Worm (Caenorhabditis elegans) whole organism, L2 larva: ENCODE data around the gene srd-38.

Source experiments
- C34F6.9 ChIP-seq: fragments of 150-350 bp; optimal IDR thresholded peaks from 2 replicates; lab custom pipeline; 2014; ENCODE audit warnings: missing biosample characterization, missing genetic modification characterization
- F13H6.1 ChIP-seq: sonication (generic microtip); optimal IDR thresholded peaks from 2 replicates; lab custom pipeline; 2016; ENCODE audit warnings: missing genetic modification characterization, missing compliant biosample characterization
- Y55F3AM.14 ChIP-seq: fragments of 200-800 bp; sonication (Bioruptor generic); optimal IDR thresholded peaks from 2 replicates; lab custom pipeline; 2018; ENCODE audit warnings: mild to moderate bottlenecking, missing genetic modification characterization, missing compliant biosample characterization
- ZK546.5 ChIP-seq: sonication (generic microtip); optimal IDR thresholded peaks from 2 replicates; lab custom pipeline; 2017; ENCODE audit warnings: missing biosample characterization, missing genetic modification characterization
- alr-1 ChIP-seq: fragments of 150-350 bp; optimal IDR thresholded peaks from 2 replicates; lab custom pipeline; 2014; ENCODE audit warnings: missing biosample characterization, missing genetic modification characterization
- ama-1 ChIP-seq: fragments of 150-350 bp; optimal IDR thresholded peaks from 2 replicates; lab custom pipeline; 2018; ENCODE audit warnings: inconsistent platforms
- ceh-16 ChIP-seq: fragments of 150-350 bp; optimal IDR thresholded peaks from 2 replicates; lab custom pipeline; 2014; ENCODE audit warnings: missing biosample characterization, missing genetic modification characterization
- ceh-82 ChIP-seq: fragments of 150-350 bp; optimal IDR thresholded peaks from 2 replicates; lab custom pipeline; 2014; ENCODE audit warnings: missing biosample characterization, missing genetic modification characterization
- crh-2 ChIP-seq: sonication (generic microtip); optimal IDR thresholded peaks from 2 replicates; lab custom pipeline; 2017; ENCODE audit warnings: missing biosample characterization, missing genetic modification characterization
- dmd-4 ChIP-seq: sonication (generic microtip); optimal IDR thresholded peaks from 2 replicates; lab custom pipeline; 2017; ENCODE audit warnings: missing biosample characterization, missing genetic modification characterization
- egl-27 ChIP-seq: sonication (generic microtip); optimal IDR thresholded peaks from 3 replicates; lab custom pipeline; 2017; ENCODE audit warnings: missing biosample characterization, missing genetic modification reagents, missing genetic modification characterization
- elt-1 ChIP-seq: fragments of 150-350 bp; optimal IDR thresholded peaks from 2 replicates; lab custom pipeline; 2014; ENCODE audit warnings: missing biosample characterization, missing genetic modification characterization
- gmeb-1 ChIP-seq: fragments of 150-350 bp; optimal IDR thresholded peaks from 2 replicates; lab custom pipeline; 2014; ENCODE audit warnings: missing biosample characterization, missing genetic modification characterization
- lin-13 ChIP-seq: fragments of 150-350 bp; optimal IDR thresholded peaks from 2 replicates; lab custom pipeline; 2014; ENCODE audit warnings: missing biosample characterization, missing genetic modification reagents, missing genetic modification characterization
- lin-39 ChIP-seq: fragments of 150-350 bp; optimal IDR thresholded peaks from 2 replicates; lab custom pipeline; 2014; ENCODE audit warnings: missing biosample characterization, missing genetic modification reagents, missing genetic modification characterization
- lsy-2 ChIP-seq, 2 experiments: fragments of 150-350 bp in 1 of 2; sonication (generic microtip) in 1 of 2; optimal IDR thresholded peaks; 2 replicates each; lab custom pipeline; 2014 to 2017; ENCODE audit warnings: missing biosample characterization in 2 of 2, missing genetic modification characterization in 2 of 2
- mab-5 ChIP-seq: fragments of 150-350 bp; optimal IDR thresholded peaks from 2 replicates; lab custom pipeline; 2014; ENCODE audit warnings: missing biosample characterization, missing genetic modification characterization
- mbf-1 ChIP-seq: sonication (generic microtip); optimal IDR thresholded peaks from 2 replicates; lab custom pipeline; 2017; ENCODE audit warnings: missing biosample characterization, missing genetic modification characterization
- nhr-10 ChIP-seq: sonication (generic microtip); optimal IDR thresholded peaks from 2 replicates; lab custom pipeline; 2017; ENCODE audit warnings: missing biosample characterization, missing genetic modification characterization
- nhr-11 ChIP-seq: fragments of 150-350 bp; optimal IDR thresholded peaks from 2 replicates; lab custom pipeline; 2014; ENCODE audit warnings: missing biosample characterization, missing genetic modification characterization
- nhr-12 ChIP-seq: fragments of 150-350 bp; optimal IDR thresholded peaks from 2 replicates; lab custom pipeline; 2014; ENCODE audit warnings: missing biosample characterization, missing genetic modification characterization
- nhr-129 ChIP-seq: fragments of 150-350 bp; optimal IDR thresholded peaks from 2 replicates; lab custom pipeline; 2014; ENCODE audit warnings: missing biosample characterization, missing genetic modification characterization
- nhr-21 ChIP-seq: fragments of 150-350 bp; optimal IDR thresholded peaks from 2 replicates; lab custom pipeline; 2014; ENCODE audit warnings: missing biosample characterization, missing genetic modification characterization
- nhr-237 ChIP-seq: fragments of 150-350 bp; optimal IDR thresholded peaks from 2 replicates; lab custom pipeline; 2014; ENCODE audit warnings: missing biosample characterization, missing genetic modification characterization
- nhr-25 ChIP-seq: fragments of 150-350 bp; sonication (generic microtip); optimal IDR thresholded peaks from 3 replicates; lab custom pipeline; 2014; ENCODE audit warnings: missing biosample characterization, missing genetic modification characterization
- nhr-6 ChIP-seq: fragments of 150-350 bp; optimal IDR thresholded peaks from 2 replicates; lab custom pipeline; 2014; ENCODE audit warnings: missing biosample characterization, missing genetic modification characterization
- nhr-77 ChIP-seq: fragments of 150-350 bp; optimal IDR thresholded peaks from 2 replicates; lab custom pipeline; 2014; ENCODE audit warnings: missing biosample characterization, missing genetic modification characterization
- sem-4 ChIP-seq: fragments of 150-350 bp; optimal IDR thresholded peaks from 2 replicates; lab custom pipeline; 2014; ENCODE audit warnings: missing biosample characterization, missing genetic modification reagents, missing genetic modification characterization
- skn-1 ChIP-seq: sonication (generic microtip); optimal IDR thresholded peaks from 2 replicates; lab custom pipeline; 2017; ENCODE audit warnings: missing biosample characterization, missing genetic modification characterization
- sma-3 ChIP-seq: sonication (generic microtip); optimal IDR thresholded peaks from 2 replicates; lab custom pipeline; 2016; ENCODE audit warnings: missing genetic modification reagents, missing genetic modification characterization, missing compliant biosample characterization
- sma-9 ChIP-seq, 2 experiments: fragments of 150-350 bp in 1 of 2; sonication (generic microtip) in 1 of 2; optimal IDR thresholded peaks; 2 replicates each; lab custom pipeline; 2014 to 2016; ENCODE audit warnings: missing genetic modification characterization in 2 of 2, mild to moderate bottlenecking in 1 of 2, missing biosample characterization in 1 of 2, missing compliant biosample characterization in 1 of 2, missing genetic modification reagents in 1 of 2, moderate library complexity in 1 of 2
- snpc-4 ChIP-seq: fragments of 150-350 bp; optimal IDR thresholded peaks from 2 replicates; lab custom pipeline; 2014; ENCODE audit warnings: missing biosample characterization, missing genetic modification characterization
- unc-39 ChIP-seq: fragments of 150-350 bp; optimal IDR thresholded peaks from 2 replicates; lab custom pipeline; 2014; ENCODE audit warnings: missing biosample characterization, missing genetic modification characterization
- unc-55 ChIP-seq: fragments of 150-350 bp; sonication (generic microtip); optimal IDR thresholded peaks from 3 replicates; lab custom pipeline; 2014; ENCODE audit warnings: missing biosample characterization, missing genetic modification reagents, missing genetic modification characterization
- unc-62 ChIP-seq: fragments of 150-350 bp; optimal IDR thresholded peaks from 2 replicates; lab custom pipeline; 2014; ENCODE audit warnings: missing biosample characterization, missing genetic modification reagents, missing genetic modification characterization

srd-38 gene

DNA sequence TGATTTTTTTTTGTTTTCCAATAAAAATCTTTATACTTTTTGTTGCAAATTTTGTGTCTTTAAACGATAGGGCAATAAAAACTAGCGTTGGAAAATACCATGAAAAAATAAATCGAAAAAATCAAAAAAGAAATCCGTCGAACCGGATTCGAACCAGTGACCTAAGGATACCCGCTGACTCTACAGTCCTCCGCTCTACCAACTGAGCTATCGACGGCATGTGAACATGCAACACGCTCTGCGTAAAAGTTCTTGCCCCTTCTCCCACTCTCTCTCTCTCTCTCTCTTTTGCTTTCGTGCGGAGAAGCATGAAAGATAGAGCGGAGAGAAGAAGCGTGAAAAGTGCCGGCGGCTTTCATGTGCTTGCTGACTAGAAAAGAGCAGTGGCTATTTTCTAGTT lies 27.1 kb upstream of the srd-38 start (continued):
- no peak for TF ChIP-seq nhr-11 (tag; lab: Kevin White, UChicago)
- TF ChIP-seq nhr-21 (tag; lab: Kevin White, UChicago), result peak; percentile 42

DNA sequence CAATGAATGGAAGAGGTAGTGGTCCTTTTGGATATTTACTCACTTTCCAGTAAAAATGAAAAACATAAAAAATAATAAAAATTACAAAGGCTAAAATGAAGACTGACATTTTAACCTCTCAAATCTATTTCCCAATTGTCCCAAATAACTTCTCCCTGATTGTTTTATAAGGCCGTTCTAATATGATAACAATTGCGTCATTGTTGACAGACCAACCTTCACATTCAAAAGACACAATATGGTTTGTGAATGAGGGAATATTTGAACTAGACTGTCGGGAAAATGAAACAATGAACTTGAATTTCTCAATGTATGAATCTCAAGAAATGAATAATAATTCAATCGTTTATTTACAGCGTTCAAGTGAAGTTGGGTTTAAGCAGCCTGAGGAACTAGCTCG lies 24.4 kb upstream of the srd-38 start, which contains the start of gene cyp-14A1:
cyp-14A1 (minus strand) TSS at position 126 of the 400 bp plus-strand sequence.
- TF ChIP-seq ceh-82 (tag; lab: Kevin White, UChicago) (no peak), Y55F3AM.14 (GFP tag; lab: Kevin White, UChicago) (no peak), nhr-10 (tag; lab: Kevin White, UChicago) (no peak), nhr-129 (tag; lab: Kevin White, UChicago) (peak; percentile 74)
- TF ChIP-seq, all 48 proteins: peak for 1

DNA sequence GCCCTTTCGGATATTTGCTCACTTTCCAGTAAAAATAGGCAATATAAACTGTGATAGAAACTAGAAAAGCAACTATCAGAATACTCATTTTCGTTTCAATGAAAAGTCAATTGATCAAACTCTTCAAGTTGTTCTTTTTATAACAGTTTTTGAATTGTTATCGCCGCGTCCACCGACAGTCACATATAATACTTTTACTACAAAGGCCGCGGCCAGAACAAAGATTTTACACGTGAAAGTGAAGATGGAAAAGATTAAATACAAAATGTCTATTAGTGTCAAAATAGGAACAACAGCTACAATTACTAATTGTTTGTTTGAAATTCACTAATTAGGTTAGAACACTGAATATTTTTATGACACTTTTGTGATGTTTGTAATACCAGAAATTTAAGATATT lies 22.0 kb upstream of the srd-38 start, which contains the start of gene cyp-14A2:
cyp-14A2 (minus strand) TSS at position 101 of the 400 bp plus-strand sequence.
- TF ChIP-seq ceh-82 (tag; lab: Kevin White, UChicago) (no peak), F13H6.1 (tag; lab: Kevin White, UChicago) (no peak), egl-27 (tag; lab: Kevin White, UChicago) (no peak), elt-1 (tag; lab: Kevin White, UChicago) (no peak), mab-5 (tag; lab: Kevin White, UChicago) (no peak), gmeb-1 (tag; lab: Kevin White, UChicago) (no peak), ZK546.5 (no peak), lin-13 (GFP tag; lab: Kevin White, UChicago) (no peak), C34F6.9 (tag; lab: Kevin White, UChicago) (no peak), dmd-4 (tag; lab: Kevin White, UChicago) (no peak), unc-55 (no peak), Y55F3AM.14 (GFP tag; lab: Kevin White, UChicago) (no peak), crh-2 (tag; lab: Kevin White, UChicago) (no peak), nhr-12 (tag; lab: Kevin White, UChicago) (no peak), snpc-4 (no peak), skn-1 (tag; lab: Kevin White, UChicago) (no peak), nhr-25 (no peak)

DNA sequence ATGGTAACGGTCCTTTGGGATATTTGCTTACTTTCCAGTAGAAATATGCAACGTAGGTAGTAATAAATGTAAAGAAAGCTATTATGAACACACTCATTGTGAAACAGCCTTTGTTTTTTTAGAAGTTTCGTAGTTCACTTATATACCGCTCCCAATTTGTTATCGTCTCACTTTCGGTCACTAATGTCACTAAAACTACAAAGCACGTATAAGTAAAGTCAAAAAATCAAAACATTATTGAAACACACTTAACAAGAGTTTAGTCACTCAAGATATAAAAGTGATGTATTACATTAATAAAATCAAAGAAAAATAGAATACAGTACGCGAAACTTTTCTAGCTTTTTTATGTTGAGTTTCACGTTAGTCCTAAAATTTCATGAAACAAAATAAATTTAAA lies 17.5 kb upstream of the srd-38 start, which contains the start of gene cyp-14A3:
cyp-14A3 (minus strand) TSS at position 101 of the 400 bp plus-strand sequence.
- TF ChIP-seq unc-62 (GFP tag; lab: Kevin White, UChicago) (no peak), alr-1 (tag; lab: Kevin White, UChicago) (no peak), mbf-1 (tag; lab: Kevin White, UChicago) (no peak), lsy-2 (tag; optimal IDR thresholded peaks at IDR 0.05; lab: Kevin White, UChicago) (no peak), gmeb-1 (tag; lab: Kevin White, UChicago) (no peak), nhr-10 (tag; lab: Kevin White, UChicago) (no peak), nhr-77 (tag; lab: Kevin White, UChicago) (no peak), lin-39 (tag; lab: Kevin White, UChicago) (no peak)
- TF ChIP-seq, all 48 proteins: peak for 0

DNA sequence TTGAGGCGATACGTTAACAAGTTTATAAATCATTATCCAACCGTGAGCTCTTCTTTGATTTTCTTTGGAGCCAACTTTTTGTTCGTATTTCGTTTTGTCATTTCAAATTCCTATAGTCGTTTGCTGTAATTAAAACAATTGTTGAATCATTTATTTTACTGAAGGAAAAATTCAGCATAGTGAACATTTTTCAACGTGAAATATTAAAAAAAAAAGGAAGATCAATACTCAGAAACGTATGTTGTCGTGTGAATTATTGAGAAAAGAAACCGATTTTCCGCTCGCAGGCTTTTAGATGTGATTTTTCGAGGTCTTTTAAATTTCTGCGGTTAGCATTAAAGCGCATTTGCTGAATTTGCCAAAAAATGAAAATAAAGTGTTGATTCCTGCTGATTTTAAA lies 12.7 kb upstream of the srd-38 start, which contains the start of gene phf-33:
phf-33 (minus strand) TSS at position 101 of the 400 bp plus-strand sequence.
- TF ChIP-seq unc-39 (no peak), nhr-12 (tag; lab: Kevin White, UChicago) (no peak), ZK546.5 (no peak), nhr-237 (tag; lab: Kevin White, UChicago) (no peak), elt-1 (tag; lab: Kevin White, UChicago) (no peak), ceh-16 (tag; lab: Kevin White, UChicago) (no peak), sma-9 (GFP tag; optimal IDR thresholded peaks at IDR 0.05; lab: Kevin White, UChicago) (no peak), sma-9 (tag; optimal IDR thresholded peaks at IDR 0.05; lab: Kevin White, UChicago) (no peak), F13H6.1 (tag; lab: Kevin White, UChicago) (no peak), unc-55 (no peak), ama-1 (lab: Kevin White, UChicago) (no peak), nhr-129 (tag; lab: Kevin White, UChicago) (no peak), nhr-21 (tag; lab: Kevin White, UChicago) (no peak), nhr-6 (tag; lab: Kevin White, UChicago) (no peak), nhr-10 (tag; lab: Kevin White, UChicago) (no peak), unc-62 (GFP tag; lab: Kevin White, UChicago) (no peak), sma-3 (GFP tag; lab: Kevin White, UChicago) (no peak), Y55F3AM.14 (GFP tag; lab: Kevin White, UChicago) (no peak), sem-4 (tag; lab: Kevin White, UChicago) (no peak)
